Fruit fly (Drosophila melanogaster) whole organism, embryonic: ENCODE measurements around the gene Polr1D.

ENCODE experiments used
- C15 ChIP-seq: fragments of 200-800 bp; sonication (Bioruptor generic); IDR thresholded peaks from 3 replicates; pipeline ENCODE4 v1.3.6; 2022; ENCODE audit warnings: missing biosample characterization, missing genetic modification characterization
- CG10321 ChIP-seq: fragments of 200-800 bp; sonication (Bioruptor generic); IDR thresholded peaks from 2 replicates; pipeline ENCODE4 v1.3.6; 2022; ENCODE audit warnings: missing biosample characterization, missing genetic modification characterization
- CG10431 ChIP-seq: fragments of 200-800 bp; sonication (Bioruptor generic); optimal IDR thresholded peaks from 3 replicates; lab custom pipeline; 2018; ENCODE audit warnings: missing biosample characterization, mild to moderate bottlenecking, missing genetic modification characterization
- CG10565 ChIP-seq: fragments of 200-800 bp; sonication (Bioruptor generic); optimal IDR thresholded peaks from 3 replicates; lab custom pipeline; 2016; ENCODE audit warnings: missing biosample characterization, mild to moderate bottlenecking, missing genetic modification characterization
- CG11723 ChIP-seq: fragments of 200-800 bp; sonication (Bioruptor generic); optimal IDR thresholded peaks from 2 replicates; lab custom pipeline; 2017; ENCODE audit warnings: missing biosample characterization, mild to moderate bottlenecking, missing genetic modification characterization
- CG13123 ChIP-seq: fragments of 200-800 bp; sonication (Bioruptor generic); optimal IDR thresholded peaks from 2 replicates; lab custom pipeline; 2016; ENCODE audit warnings: missing biosample characterization, missing genetic modification characterization
- CG14710 ChIP-seq: fragments of 200-800 bp; sonication (Bioruptor generic); optimal IDR thresholded peaks from 3 replicates; lab custom pipeline; 2019; ENCODE audit warnings: missing biosample characterization, mild to moderate bottlenecking, missing genetic modification characterization, moderate library complexity
- CG15479 ChIP-seq: fragments of 200-800 bp; sonication (Bioruptor generic); optimal IDR thresholded peaks from 3 replicates; lab custom pipeline; 2019; ENCODE audit warnings: missing biosample characterization, mild to moderate bottlenecking, missing genetic modification characterization, moderate library complexity
- CG15696 ChIP-seq: fragments of 200-800 bp; sonication (Bioruptor generic); optimal IDR thresholded peaks from 2 replicates; lab custom pipeline; 2019; ENCODE audit warnings: missing biosample characterization, mild to moderate bottlenecking, missing genetic modification characterization, moderate library complexity
- CG1647 ChIP-seq: fragments of 200-800 bp; sonication (Bioruptor generic); optimal IDR thresholded peaks from 3 replicates; lab custom pipeline; 2016; ENCODE audit warnings: missing biosample characterization, missing genetic modification characterization
- CG30431 ChIP-seq: fragments of 200-800 bp; sonication (Bioruptor generic); optimal IDR thresholded peaks from 2 replicates; lab custom pipeline; 2017; ENCODE audit warnings: missing biosample characterization, missing genetic modification characterization
- CG31224 ChIP-seq: fragments of 200-800 bp; sonication (Bioruptor generic); IDR thresholded peaks from 2 replicates; pipeline ENCODE4 v1.3.6; 2022; ENCODE audit warnings: missing biosample characterization, missing genetic modification characterization
- CG33557 ChIP-seq: fragments of 200-800 bp; sonication (Bioruptor generic); optimal IDR thresholded peaks from 2 replicates; lab custom pipeline; 2019; ENCODE audit warnings: missing biosample characterization, mild to moderate bottlenecking, missing genetic modification characterization, moderate library complexity
- CG4282 ChIP-seq: fragments of 200-800 bp; sonication (Bioruptor generic); optimal IDR thresholded peaks from 2 replicates; lab custom pipeline; 2016; ENCODE audit warnings: missing biosample characterization, missing genetic modification characterization
- CG4424 ChIP-seq: fragments of 200-800 bp; sonication (Bioruptor generic); optimal IDR thresholded peaks from 3 replicates; lab custom pipeline; 2016; ENCODE audit warnings: missing biosample characterization, missing genetic modification characterization
- CG7271 ChIP-seq: fragments of 200-800 bp; sonication (Bioruptor generic); optimal IDR thresholded peaks from 2 replicates; lab custom pipeline; 2018; ENCODE audit warnings: missing biosample characterization, mild to moderate bottlenecking, missing genetic modification characterization, moderate library complexity
- CG8089 ChIP-seq: fragments of 200-800 bp; sonication (Bioruptor generic); optimal IDR thresholded peaks from 3 replicates; lab custom pipeline; 2016; ENCODE audit warnings: missing biosample characterization, missing genetic modification characterization
- CG9609 ChIP-seq: fragments of 200-800 bp; sonication (Bioruptor generic); optimal IDR thresholded peaks from 3 replicates; lab custom pipeline; 2016; ENCODE audit warnings: missing biosample characterization, missing genetic modification characterization
- CG9797 ChIP-seq: fragments of 200-800 bp; sonication (Bioruptor generic); optimal IDR thresholded peaks from 3 replicates; lab custom pipeline; 2018; ENCODE audit warnings: missing biosample characterization, mild to moderate bottlenecking, missing genetic modification characterization
- D ChIP-seq, 2 experiments: fragments of 200-800 bp in 1 of 2; fragments of >200 bp in 1 of 2; sonication (Bioruptor generic) in 1 of 2; optimal IDR thresholded peaks; 2 replicates in 1 of 2; 3 replicates in 1 of 2; lab custom pipeline; 2017; ENCODE audit warnings: mild to moderate bottlenecking in 1 of 2, missing biosample characterization in 1 of 2, missing genetic modification characterization in 1 of 2, missing genetic modification reagents in 1 of 2
- HLH54F ChIP-seq: fragments of 200-800 bp; sonication (Bioruptor generic); optimal IDR thresholded peaks from 3 replicates; lab custom pipeline; 2016; ENCODE audit warnings: missing biosample characterization, missing genetic modification characterization
- Lim3 ChIP-seq: fragments of 200-800 bp; sonication (Bioruptor generic); IDR thresholded peaks from 2 replicates; pipeline ENCODE4 v1.3.6; 2022; ENCODE audit warnings: missing biosample characterization, missing genetic modification characterization
- Ravus ChIP-seq: fragments of 200-800 bp; sonication (Bioruptor generic); IDR thresholded peaks from 2 replicates; pipeline ENCODE4 v1.3.6; 2022; ENCODE audit warnings: missing biosample characterization, missing genetic modification characterization
- Rx ChIP-seq: fragments of 200-800 bp; sonication (Bioruptor generic); IDR thresholded peaks from 2 replicates; pipeline ENCODE4 v1.3.6; 2022; ENCODE audit warnings: missing biosample characterization, missing genetic modification characterization
- Scr ChIP-seq: fragments of 200-800 bp; sonication (Bioruptor generic); IDR thresholded peaks from 2 replicates; pipeline ENCODE4 v1.3.6; 2022; ENCODE audit warnings: missing biosample characterization, missing genetic modification characterization; ENCODE audit not compliant: partially characterized antibody
- Sox100B ChIP-seq: fragments of 200-800 bp; sonication (Bioruptor generic); optimal IDR thresholded peaks from 3 replicates; lab custom pipeline; 2018; ENCODE audit warnings: missing biosample characterization, mild to moderate bottlenecking, missing genetic modification characterization
- Stat92E ChIP-seq, 3 experiments: fragments of >200 bp in 2 of 3; fragments of 200-800 bp in 1 of 3; sonication (Bioruptor generic) in 1 of 3; optimal IDR thresholded peaks; 2 replicates each; lab custom pipeline; 2017 to 2019; ENCODE audit warnings: missing biosample characterization in 3 of 3, missing genetic modification characterization in 3 of 3, mild to moderate bottlenecking in 1 of 3, moderate library complexity in 1 of 3
- bcd ChIP-seq: fragments of 200-800 bp; sonication (Bioruptor generic); optimal IDR thresholded peaks from 2 replicates; lab custom pipeline; 2017; ENCODE audit warnings: missing biosample characterization, mild to moderate bottlenecking, missing genetic modification characterization
- cad ChIP-seq: fragments of >200 bp; optimal IDR thresholded peaks from 2 replicates; lab custom pipeline; 2017; ENCODE audit warnings: missing biosample characterization, missing genetic modification characterization
- cas ChIP-seq: fragments of 200-800 bp; sonication (Bioruptor generic); IDR thresholded peaks from 2 replicates; pipeline ENCODE4 v1.3.6; 2022; ENCODE audit warnings: missing biosample characterization, missing genetic modification characterization
- dati ChIP-seq: fragments of 200-800 bp; sonication (Bioruptor generic); IDR thresholded peaks from 2 replicates; pipeline ENCODE4 v1.3.6; 2022; ENCODE audit warnings: missing biosample characterization, missing genetic modification characterization
- fd96Cb ChIP-seq: fragments of 200-800 bp; sonication (Bioruptor generic); optimal IDR thresholded peaks from 2 replicates; lab custom pipeline; 2018; ENCODE audit warnings: missing biosample characterization, mild to moderate bottlenecking, missing genetic modification characterization, moderate library complexity
- gcm ChIP-seq: fragments of 200-800 bp; sonication (Bioruptor generic); optimal IDR thresholded peaks from 2 replicates; lab custom pipeline; 2019; ENCODE audit warnings: missing biosample characterization, mild to moderate bottlenecking, missing genetic modification characterization, moderate library complexity
- gfzf ChIP-seq: fragments of 200-800 bp; sonication (Bioruptor generic); optimal IDR thresholded peaks from 2 replicates; lab custom pipeline; 2016; ENCODE audit warnings: missing biosample characterization, mild to moderate bottlenecking, missing genetic modification characterization, moderate library complexity
- gsb-n ChIP-seq: fragments of 200-800 bp; sonication (Bioruptor generic); optimal IDR thresholded peaks from 3 replicates; lab custom pipeline; 2018; ENCODE audit warnings: missing biosample characterization, mild to moderate bottlenecking, missing genetic modification characterization
- gt ChIP-seq: fragments of 200-800 bp; sonication (Bioruptor generic); IDR thresholded peaks from 2 replicates; pipeline ENCODE4 v1.3.6; 2022; ENCODE audit warnings: missing biosample characterization, missing genetic modification characterization
- h ChIP-seq: fragments of >200 bp; optimal IDR thresholded peaks from 2 replicates; lab custom pipeline; 2017
- klu ChIP-seq: fragments of 200-800 bp; sonication (Bioruptor generic); IDR thresholded peaks from 2 replicates; pipeline ENCODE4 v1.3.6; 2022; ENCODE audit warnings: missing biosample characterization, missing genetic modification characterization
- knrl ChIP-seq: fragments of 200-800 bp; sonication (Bioruptor generic); IDR thresholded peaks from 3 replicates; pipeline ENCODE4 v1.3.6; 2022; ENCODE audit warnings: missing biosample characterization, missing genetic modification characterization; ENCODE audit not compliant: partially characterized antibody
- lola ChIP-seq, 3 experiments: fragments of >200 bp in 2 of 3; fragments of 200-800 bp in 1 of 3; sonication (Bioruptor generic) in 1 of 3; optimal IDR thresholded peaks; 2 replicates each; lab custom pipeline; 2017 to 2019; ENCODE audit warnings: missing biosample characterization in 3 of 3, missing genetic modification characterization in 3 of 3, mild to moderate bottlenecking in 1 of 3, moderate library complexity in 1 of 3
- nau ChIP-seq: fragments of 200-800 bp; sonication (Bioruptor generic); optimal IDR thresholded peaks from 3 replicates; lab custom pipeline; 2017; ENCODE audit warnings: missing biosample characterization, mild to moderate bottlenecking, missing genetic modification characterization, missing genetic modification reagents
- nom ChIP-seq: fragments of 200-800 bp; sonication (Bioruptor generic); optimal IDR thresholded peaks from 2 replicates; lab custom pipeline; 2017; ENCODE audit warnings: missing biosample characterization, missing genetic modification characterization, mild to moderate bottlenecking, moderate library complexity, missing genetic modification reagents
- pfk ChIP-seq: fragments of 200-800 bp; sonication (Bioruptor generic); optimal IDR thresholded peaks from 2 replicates; lab custom pipeline; 2018; ENCODE audit warnings: missing biosample characterization, mild to moderate bottlenecking, missing genetic modification characterization, moderate library complexity
- pnt ChIP-seq: fragments of 200-800 bp; sonication (Bioruptor generic); optimal IDR thresholded peaks from 3 replicates; lab custom pipeline; 2016; ENCODE audit warnings: missing biosample characterization, missing genetic modification characterization
- sens ChIP-seq: fragments of 200-800 bp; sonication (Bioruptor generic); peaks from one replicate; lab custom pipeline; 2016; ENCODE audit warnings: missing biosample characterization, missing genetic modification characterization
- sens-2 ChIP-seq: fragments of 200-800 bp; sonication (Bioruptor generic); IDR thresholded peaks from 2 replicates; pipeline ENCODE4 v1.3.6; 2022; ENCODE audit warnings: missing biosample characterization, missing genetic modification characterization
- sob ChIP-seq: fragments of 200-800 bp; sonication (Bioruptor generic); IDR thresholded peaks from 2 replicates; pipeline ENCODE4 v1.3.6; 2022; ENCODE audit warnings: missing biosample characterization, missing genetic modification characterization
- trh ChIP-seq: fragments of 200-800 bp; sonication (Bioruptor generic); optimal IDR thresholded peaks from 2 replicates; lab custom pipeline; 2016; ENCODE audit warnings: missing biosample characterization, missing genetic modification characterization
- zfh2 ChIP-seq: fragments of 200-800 bp; sonication (Bioruptor generic); optimal IDR thresholded peaks from 2 replicates; lab custom pipeline; 2016; ENCODE audit warnings: missing biosample characterization, missing genetic modification characterization

Polr1D gene

dm6 chr2L:19155937-19156736 lies 21.1 kb upstream of the Polr1D start (continued):
- TF ChIP-seq lola (GFP tag; optimal IDR thresholded peaks at IDR 0.05; lab: Kevin White, UChicago) (no peak), CG10431 (GFP tag; lab: Kevin White, UChicago) (no peak), sob (GFP tag; lab: Robert Waterston, UW) (no peak), cad (no peak), nau (no peak), CG8089 (GFP tag; lab: Kevin White, UChicago) (no peak), cas (no peak), knrl (GFP tag; lab: Robert Waterston, UW) (no peak), trh (GFP tag; lab: Kevin White, UChicago) (no peak), CG10321 (GFP tag; lab: Robert Waterston, UW) (0 out of 2 replicates have a peak, but pooled peaks have one; percentile 15), klu (GFP tag; lab: Robert Waterston, UW) (no peak), CG4424 (no peak), D (optimal IDR thresholded peaks at IDR 0.05; lab: Kevin White, UChicago) (peak; percentile 16), D (GFP tag; optimal IDR thresholded peaks at IDR 0.05; lab: Kevin White, UChicago) (no peak), Ravus (GFP tag; lab: Robert Waterston, UW) (no peak), Rx (GFP tag; lab: Robert Waterston, UW) (no peak), Scr (GFP tag; lab: Robert Waterston, UW) (no peak), gcm (no peak), CG4282 (GFP tag; lab: Kevin White, UChicago) (no peak), dati (GFP tag; lab: Robert Waterston, UW) (no peak), pnt (GFP tag; lab: Kevin White, UChicago) (no peak), C15 (GFP tag; lab: Robert Waterston, UW) (no peak), bcd (no peak), CG11723 (GFP tag; lab: Kevin White, UChicago) (no peak), CG14710 (tag; lab: Kevin White, UChicago) (no peak), CG9797 (GFP tag; lab: Kevin White, UChicago) (no peak), h (lab: Kevin White, UChicago) (no peak), pfk (GFP tag; lab: Kevin White, UChicago) (peak; percentile 92), Lim3 (GFP tag; lab: Robert Waterston, UW) (no peak), Sox100B (GFP tag; lab: Kevin White, UChicago) (no peak), CG10565 (GFP tag; lab: Kevin White, UChicago) (no peak), CG9609 (GFP tag; lab: Kevin White, UChicago) (no peak), gt (GFP tag; lab: Robert Waterston, UW) (no peak), gsb-n (no peak), CG31224 (no peak), zfh2 (no peak), fd96Cb (tag; lab: Kevin White, UChicago) (no peak), CG7271 (tag; lab: Kevin White, UChicago) (no peak), HLH54F (GFP tag; lab: Kevin White, UChicago) (no peak), CG1647 (no peak), nom (GFP tag; lab: Kevin White, UChicago) (peak; percentile 99), CG15696 (tag; lab: Kevin White, UChicago) (no peak), CG30431 (no peak), gfzf (no peak), sens-2 (GFP tag; lab: Robert Waterston, UW) (no peak), CG13123 (GFP tag; lab: Kevin White, UChicago) (no peak), CG15479 (GFP tag; lab: Kevin White, UChicago) (no peak), sens (GFP tag; lab: Kevin White, UChicago) (peak; percentile 56), Stat92E (GFP tag; optimal IDR thresholded peaks at IDR 0.05; lab: Kevin White, UChicago) (peak in 1 of 3 experiments; percentile 93), CG33557 (GFP tag; lab: Kevin White, UChicago) (no peak)
